Fruit fly (Drosophila melanogaster) whole organism, wandering third instar larva: ENCODE measurements around the gene Jhbp4.

Experiments
- Abd-B ChIP-seq: fragments of >200 bp; optimal IDR thresholded peaks from 2 replicates; lab custom pipeline; 2017; ENCODE audit warnings: missing biosample characterization, missing genetic modification characterization
- CG9705 ChIP-seq: fragments of 200-800 bp; sonication (Bioruptor generic); optimal IDR thresholded peaks from 2 replicates; lab custom pipeline; 2018; ENCODE audit warnings: missing biosample characterization, mild to moderate bottlenecking, missing genetic modification characterization
- CrebA ChIP-seq: fragments of 200-800 bp; sonication (Bioruptor generic); optimal IDR thresholded peaks from 2 replicates; lab custom pipeline; 2016; ENCODE audit warnings: missing biosample characterization, mild to moderate bottlenecking, missing genetic modification characterization, borderline replicate concordance
- Dfd ChIP-seq: fragments of >200 bp; optimal IDR thresholded peaks from 2 replicates; lab custom pipeline; 2017; ENCODE audit warnings: missing biosample characterization, missing genetic modification characterization
- Dif ChIP-seq: fragments of 200-275, 200-300 bp; sonication (Bioruptor generic); optimal IDR thresholded peaks from 2 replicates; lab custom pipeline; 2018; ENCODE audit warnings: missing biosample characterization, missing genetic modification characterization; ENCODE audit not compliant: partially characterized antibody
- HLH106 ChIP-seq: fragments of 200-800 bp; optimal IDR thresholded peaks from 3 replicates; lab custom pipeline; 2019; ENCODE audit warnings: missing biosample characterization, mild to moderate bottlenecking, missing genetic modification characterization, moderate library complexity
- Hnf4 ChIP-seq: fragments of 200-800 bp; sonication (Bioruptor generic); optimal IDR thresholded peaks from 2 replicates; lab custom pipeline; 2016; ENCODE audit warnings: missing biosample characterization, mild to moderate bottlenecking, missing genetic modification characterization
- Hr83 ChIP-seq: fragments of 200-300 bp; sonication (Bioruptor generic); optimal IDR thresholded peaks from 2 replicates; lab custom pipeline; 2016; ENCODE audit warnings: missing biosample characterization, mild to moderate bottlenecking, missing genetic modification characterization, moderate library complexity; ENCODE audit not compliant: poor library complexity, severe bottlenecking
- Jra ChIP-seq: sonication (Bioruptor generic); optimal IDR thresholded peaks from 2 replicates; lab custom pipeline; 2016; ENCODE audit warnings: missing biosample characterization, missing genetic modification characterization
- Mio ChIP-seq: sonication (Bioruptor generic); optimal IDR thresholded peaks from 2 replicates; lab custom pipeline; 2016; ENCODE audit warnings: missing biosample characterization, missing genetic modification characterization
- Myc ChIP-seq: fragments of >200 bp; optimal IDR thresholded peaks from 2 replicates; lab custom pipeline; 2017
- N ChIP-seq: fragments of >200 bp; optimal IDR thresholded peaks from 2 replicates; lab custom pipeline; 2018; ENCODE audit warnings: missing biosample characterization, missing external identifiers, missing genetic modification characterization
- OdsH ChIP-seq: fragments of 200-800 bp; sonication (Bioruptor generic); optimal IDR thresholded peaks from 2 replicates; lab custom pipeline; 2016; ENCODE audit warnings: missing biosample characterization, mild to moderate bottlenecking, missing genetic modification characterization
- Rel ChIP-seq, 2 experiments: fragments of 200-800 bp; sonication (Bioruptor generic) in 1 of 2; optimal IDR thresholded peaks; 2 replicates in 1 of 2; 3 replicates in 1 of 2; lab custom pipeline; 2016 to 2019; ENCODE audit warnings: mild to moderate bottlenecking in 2 of 2, missing biosample characterization in 2 of 2, missing genetic modification characterization in 2 of 2, moderate library complexity in 1 of 2
- Sp1 ChIP-seq: fragments of 200-800 bp; sonication (Bioruptor generic); optimal IDR thresholded peaks from 3 replicates; lab custom pipeline; 2019; ENCODE audit warnings: missing biosample characterization, mild to moderate bottlenecking, missing genetic modification characterization, moderate library complexity
- Vsx2 ChIP-seq: fragments of 200-300, 225-300 bp; sonication (Bioruptor generic); optimal IDR thresholded peaks from 2 replicates; lab custom pipeline; 2018; ENCODE audit warnings: missing biosample characterization, missing genetic modification characterization; ENCODE audit not compliant: partially characterized antibody
- br ChIP-seq: fragments of 200-800 bp; sonication (Bioruptor generic); optimal IDR thresholded peaks from 2 replicates; lab custom pipeline; 2016; ENCODE audit warnings: missing biosample characterization, missing genetic modification characterization
- brk ChIP-seq: fragments of 200-800 bp; sonication (Bioruptor generic); optimal IDR thresholded peaks from 2 replicates; lab custom pipeline; 2016; ENCODE audit warnings: missing biosample characterization, mild to moderate bottlenecking, missing genetic modification characterization
- dl ChIP-seq, 2 experiments: fragments of 175-275, 200-275 bp in 1 of 2; fragments of 200-275 bp in 1 of 2; sonication (Bioruptor generic); optimal IDR thresholded peaks; lab custom pipeline; 2018; ENCODE audit warnings: mild to moderate bottlenecking in 2 of 2, missing biosample characterization in 2 of 2, missing genetic modification characterization in 2 of 2, moderate library complexity in 2 of 2; ENCODE audit not compliant: partially characterized antibody in 2 of 2, insufficient read depth in 1 of 2
- dmrt93B ChIP-seq: fragments of 200-800 bp; sonication (Bioruptor generic); optimal IDR thresholded peaks from 2 replicates; lab custom pipeline; 2018; ENCODE audit warnings: missing biosample characterization, mild to moderate bottlenecking, missing genetic modification characterization
- dsf ChIP-seq: sonication (Bioruptor generic); optimal IDR thresholded peaks from 2 replicates; lab custom pipeline; 2016; ENCODE audit warnings: missing biosample characterization, missing genetic modification characterization, borderline replicate concordance
- ey ChIP-seq: fragments of 200-800 bp; sonication (Bioruptor generic); optimal IDR thresholded peaks from 2 replicates; lab custom pipeline; 2016; ENCODE audit warnings: missing biosample characterization, missing genetic modification characterization
- foxo ChIP-seq, 2 experiments: fragments of 200-800 bp; sonication (Bioruptor generic); optimal IDR thresholded peaks; 2 replicates in 1 of 2; 3 replicates in 1 of 2; lab custom pipeline; 2016 to 2017; ENCODE audit warnings: missing biosample characterization in 2 of 2, missing genetic modification characterization in 2 of 2
- fru ChIP-seq: fragments of 200-800 bp; sonication (Bioruptor generic); optimal IDR thresholded peaks from 3 replicates; lab custom pipeline; 2016; ENCODE audit warnings: missing biosample characterization, mild to moderate bottlenecking, missing genetic modification characterization
- h ChIP-seq: fragments of 200-800 bp; sonication (Bioruptor generic); optimal IDR thresholded peaks from 3 replicates; lab custom pipeline; 2016; ENCODE audit warnings: missing biosample characterization, mild to moderate bottlenecking, missing genetic modification characterization
- jim ChIP-seq: fragments of 175-275, 200-325 bp; sonication (Bioruptor generic); optimal IDR thresholded peaks from 2 replicates; lab custom pipeline; 2016; ENCODE audit warnings: missing biosample characterization, mild to moderate bottlenecking, missing genetic modification characterization
- pan ChIP-seq: fragments of >200 bp; optimal IDR thresholded peaks from 2 replicates; lab custom pipeline; 2017
- psq ChIP-seq: fragments of 200-800 bp; sonication (Bioruptor generic); optimal IDR thresholded peaks from 3 replicates; lab custom pipeline; 2017; ENCODE audit warnings: missing biosample characterization, mild to moderate bottlenecking, missing genetic modification characterization, moderate library complexity
- rgr ChIP-seq: fragments of 200-800 bp; sonication (Bioruptor generic); optimal IDR thresholded peaks from 3 replicates; lab custom pipeline; 2016; ENCODE audit warnings: missing biosample characterization, mild to moderate bottlenecking, missing genetic modification characterization
- sage ChIP-seq: fragments of 200-800 bp; sonication (Bioruptor generic); optimal IDR thresholded peaks from 2 replicates; lab custom pipeline; 2016; ENCODE audit warnings: missing biosample characterization, mild to moderate bottlenecking, missing genetic modification characterization
- woc ChIP-seq: sonication (Bioruptor generic); optimal IDR thresholded peaks from 2 replicates; lab custom pipeline; 2016; ENCODE audit warnings: missing biosample characterization, mild to moderate bottlenecking, missing genetic modification characterization

The Jhbp4 gene

dm6 chr3R:16014573-16014972 lies 28.7 kb upstream of the Jhbp4 start:
- TF ChIP-seq Abd-B (no peak), OdsH (no peak), fru (GFP tag; lab: Kevin White, UChicago) (no peak), CG9705 (GFP tag; lab: Kevin White, UChicago) (no peak), Myc (no peak), h (GFP tag; lab: Kevin White, UChicago) (peak; percentile 18), dmrt93B (GFP tag; lab: Kevin White, UChicago) (no peak), Dfd (no peak)

- TF ChIP-seq Dif (no peak), Jra (GFP tag; lab: Kevin White, UChicago) (no peak), CrebA (GFP tag; lab: Kevin White, UChicago) (no peak)
Observed at dm6 chr3R:16022005-16022404, 21.3 kb upstream of the Jhbp4 start.

dm6 chr3R:16023627-16024026 lies 19.7 kb upstream of the Jhbp4 start:
- no peak for TF ChIP-seq N (GFP tag; lab: Kevin White, UChicago)

dm6 chr3R:16024110-16024509 lies 19.2 kb upstream of the Jhbp4 start:
- TF ChIP-seq Dfd = no peak
- no peak for TF ChIP-seq pan (lab: Kevin White, UChicago)
- TF ChIP-seq Dif = peak; percentile 18
- TF ChIP-seq woc (GFP tag; lab: Kevin White, UChicago) = no peak
- no peak for TF ChIP-seq Vsx2 (GFP tag; lab: Kevin White, UChicago)

- TF ChIP-seq brk (GFP tag; lab: Kevin White, UChicago) = no peak
- TF ChIP-seq Dif = peak; percentile 51
- TF ChIP-seq Vsx2 (GFP tag; lab: Kevin White, UChicago) = peak; percentile 76
- TF ChIP-seq Jra (GFP tag; lab: Kevin White, UChicago) = peak; percentile 3
- peak; percentile 2 for TF ChIP-seq rgr
- TF ChIP-seq foxo (GFP tag; optimal IDR thresholded peaks at IDR 0.05; lab: Kevin White, UChicago) = no peak
- peak; percentile 53 for TF ChIP-seq Hr83 (GFP tag; lab: Kevin White, UChicago)
- no peak for TF ChIP-seq jim (GFP tag; lab: Kevin White, UChicago)
- TF ChIP-seq psq (GFP tag; lab: Kevin White, UChicago) = peak; percentile 5
- no peak for TF ChIP-seq br (GFP tag; lab: Kevin White, UChicago)
- TF ChIP-seq dl (GFP tag; optimal IDR thresholded peaks at IDR 0.05; lab: Kevin White, UChicago; ENCODE audit: insufficient read depth in 1 of 2, partially characterized antibody in 2 of 2) = peak; percentile 42 to 58
- no peak for TF ChIP-seq Abd-B
- TF ChIP-seq h (GFP tag; lab: Kevin White, UChicago) = peak; percentile 22
- TF ChIP-seq N (GFP tag; lab: Kevin White, UChicago) = peak; percentile 14
- no peak for TF ChIP-seq pan (lab: Kevin White, UChicago)
- no peak for TF ChIP-seq Rel (GFP tag; optimal IDR thresholded peaks at IDR 0.05; lab: Kevin White, UChicago)
- TF ChIP-seq Rel (tag; optimal IDR thresholded peaks at IDR 0.05; lab: Kevin White, UChicago) = peak; percentile 46
Observed at dm6 chr3R:16025587-16026223, 17.6 kb upstream of the Jhbp4 start, which contains the start of gene pnr. TSS of gene pnr (plus strand) at chr3R:16026079.

dm6 chr3R:16028651-16029050 lies 14.6 kb upstream of the Jhbp4 start:
- TF ChIP-seq CG9705 (GFP tag; lab: Kevin White, UChicago) = no peak
- no peak for TF ChIP-seq Hnf4 (GFP tag; lab: Kevin White, UChicago)
- TF ChIP-seq psq (GFP tag; lab: Kevin White, UChicago) = no peak
- TF ChIP-seq sage (GFP tag; lab: Kevin White, UChicago) = no peak
- TF ChIP-seq ey = no peak
- no peak for TF ChIP-seq HLH106 (tag; lab: Kevin White, UChicago)
- TF ChIP-seq Vsx2 (GFP tag; lab: Kevin White, UChicago) = no peak
- TF ChIP-seq Mio (GFP tag; lab: Kevin White, UChicago) = no peak
- TF ChIP-seq CrebA (GFP tag; lab: Kevin White, UChicago) = no peak
- TF ChIP-seq OdsH = no peak
- TF ChIP-seq Dif = no peak
- no peak for TF ChIP-seq brk (GFP tag; lab: Kevin White, UChicago)
- no peak for TF ChIP-seq Myc
- no peak for TF ChIP-seq jim (GFP tag; lab: Kevin White, UChicago)
- no peak for TF ChIP-seq dl (GFP tag; optimal IDR thresholded peaks at IDR 0.05; lab: Kevin White, UChicago; ENCODE audit: insufficient read depth in 1 of 2, partially characterized antibody in 2 of 2)
- TF ChIP-seq Sp1 (GFP tag; lab: Kevin White, UChicago) = no peak
- TF ChIP-seq dsf (GFP tag; lab: Kevin White, UChicago) = no peak
- TF ChIP-seq br (GFP tag; lab: Kevin White, UChicago) = no peak
- no peak for TF ChIP-seq fru (GFP tag; lab: Kevin White, UChicago)
- TF ChIP-seq, all 38 proteins: peak for 0
